Worm (Caenorhabditis elegans) whole organism, L2 larva: ENCODE measurements around the gene Y7A5A.2.

Experiments
- F13H6.1 ChIP-seq: sonication (generic microtip); optimal IDR thresholded peaks from 2 replicates; lab custom pipeline; 2016; ENCODE audit warnings: missing genetic modification characterization, missing compliant biosample characterization
- dmd-4 ChIP-seq: sonication (generic microtip); optimal IDR thresholded peaks from 2 replicates; lab custom pipeline; 2017; ENCODE audit warnings: missing biosample characterization, missing genetic modification characterization
- egl-27 ChIP-seq: sonication (generic microtip); optimal IDR thresholded peaks from 3 replicates; lab custom pipeline; 2017; ENCODE audit warnings: missing biosample characterization, missing genetic modification reagents, missing genetic modification characterization
- elt-1 ChIP-seq: fragments of 150-350 bp; optimal IDR thresholded peaks from 2 replicates; lab custom pipeline; 2014; ENCODE audit warnings: missing biosample characterization, missing genetic modification characterization
- mdl-1 ChIP-seq, 2 experiments: fragments of 150-350 bp in 1 of 2; sonication (generic microtip) in 1 of 2; optimal IDR thresholded peaks; 2 replicates each; lab custom pipeline; 2017; ENCODE audit warnings: missing biosample characterization in 2 of 2, missing genetic modification characterization in 2 of 2
- nhr-11 ChIP-seq: fragments of 150-350 bp; optimal IDR thresholded peaks from 2 replicates; lab custom pipeline; 2014; ENCODE audit warnings: missing biosample characterization, missing genetic modification characterization
- nhr-23 ChIP-seq: fragments of 150-350 bp; optimal IDR thresholded peaks from 2 replicates; lab custom pipeline; 2014; ENCODE audit warnings: missing biosample characterization, missing genetic modification reagents, missing genetic modification characterization
- nhr-237 ChIP-seq: fragments of 150-350 bp; optimal IDR thresholded peaks from 2 replicates; lab custom pipeline; 2014; ENCODE audit warnings: missing biosample characterization, missing genetic modification characterization
- unc-55 ChIP-seq: fragments of 150-350 bp; sonication (generic microtip); optimal IDR thresholded peaks from 3 replicates; lab custom pipeline; 2014; ENCODE audit warnings: missing biosample characterization, missing genetic modification reagents, missing genetic modification characterization
- ztf-11 ChIP-seq: sonication (generic microtip); optimal IDR thresholded peaks from 2 replicates; lab custom pipeline; 2017; ENCODE audit warnings: missing biosample characterization, missing genetic modification characterization

DNA sequence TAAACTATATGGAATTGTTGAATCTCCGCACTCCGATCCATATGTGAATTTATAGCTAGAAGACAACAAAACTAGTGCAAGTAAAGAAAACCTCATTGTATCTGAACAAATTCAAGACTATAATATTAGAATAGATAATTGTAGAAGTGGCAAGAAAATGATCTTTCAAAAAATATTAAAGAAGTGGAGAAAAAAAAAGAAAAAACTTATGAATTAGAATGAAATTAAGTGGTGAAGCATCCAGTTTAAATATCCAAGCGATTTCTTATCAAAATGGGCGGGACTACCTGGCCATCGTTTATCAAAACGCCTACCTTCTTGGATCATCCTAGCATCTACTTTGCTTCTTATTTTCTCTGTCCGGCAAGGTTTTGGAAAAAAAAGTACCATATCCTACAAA, 15.4 kb downstream of the Y7A5A.2 start, which contains the start of gene wrt-4:
- TF ChIP-seq dmd-4 (tag; lab: Kevin White, UChicago): no peak
- TF ChIP-seq nhr-23 (tag; lab: Kevin White, UChicago): no peak
- TF ChIP-seq elt-1 (tag; lab: Kevin White, UChicago): no peak
- no peak for TF ChIP-seq ztf-11 (tag; lab: Kevin White, UChicago)
- no peak for TF ChIP-seq nhr-237
- no peak for TF ChIP-seq F13H6.1 (tag; lab: Kevin White, UChicago)
- no peak for TF ChIP-seq egl-27 (tag; lab: Kevin White, UChicago)
- TF ChIP-seq unc-55: no peak
- no peak for TF ChIP-seq nhr-11 (tag; lab: Kevin White, UChicago)
- TF ChIP-seq mdl-1 (tag; optimal IDR thresholded peaks at IDR 0.05; lab: Kevin White, UChicago): no peak
